Fruit fly (Drosophila melanogaster) whole organism, embryonic: ENCODE results near the gene drm.

Source experiments
- CG12104 ChIP-seq: fragments of 200-800 bp; sonication (Bioruptor generic); optimal IDR thresholded peaks from 3 replicates; lab custom pipeline; 2016; ENCODE audit warnings: missing biosample characterization, missing genetic modification characterization
- CG2120 ChIP-seq: fragments of 200-800 bp; sonication (Bioruptor generic); optimal IDR thresholded peaks from 3 replicates; lab custom pipeline; 2016; ENCODE audit warnings: missing biosample characterization, missing genetic modification characterization
- CG5245 ChIP-seq: fragments of 200-800 bp; sonication (Bioruptor generic); optimal IDR thresholded peaks from 3 replicates; lab custom pipeline; 2016; ENCODE audit warnings: missing biosample characterization, missing genetic modification characterization
- grau ChIP-seq: fragments of 200-800 bp; optimal IDR thresholded peaks from 3 replicates; lab custom pipeline; 2019; ENCODE audit warnings: missing biosample characterization, mild to moderate bottlenecking, missing genetic modification characterization, moderate library complexity

DNA sequence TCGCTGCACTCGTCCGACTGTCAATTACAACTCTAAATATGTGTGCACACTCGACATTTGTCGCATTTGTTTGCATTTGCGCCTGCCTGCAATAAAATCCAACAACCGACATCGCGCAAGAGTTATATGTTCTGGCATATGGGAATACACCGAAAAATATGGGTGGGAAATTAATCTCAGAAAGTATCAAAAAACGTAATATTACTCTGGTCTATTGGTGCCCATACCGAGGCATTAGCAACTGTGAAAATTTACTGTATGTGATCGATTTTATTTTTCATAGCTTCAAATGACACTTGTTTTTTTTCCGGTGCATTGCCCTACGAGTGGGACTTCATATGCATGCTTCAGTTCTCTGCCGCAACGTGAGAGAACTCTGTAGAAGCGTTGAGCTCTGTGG, 34.9 kb downstream of the drm start:
- TF ChIP-seq CG2120 (GFP tag; lab: Kevin White, UChicago): no peak
- TF ChIP-seq CG12104 (GFP tag; lab: Kevin White, UChicago): peak; percentile 72
- TF ChIP-seq grau (tag; lab: Kevin White, UChicago): peak; percentile 76
- peak; percentile 77 for TF ChIP-seq CG5245 (GFP tag; lab: Kevin White, UChicago)
